Fruit fly (Drosophila melanogaster): ENCODE data around the gene mtSSB.

The mtSSB gene

dm6 chr3R:16157564-16158242 lies 47.3 kb downstream of the mtSSB start (continued):
- TF ChIP-seq fd96Cb (tag; optimal IDR thresholded peaks at IDR 0.05): peak; percentile 30
- TF ChIP-seq lilli (GFP tag; optimal IDR thresholded peaks at IDR 0.05): peak; percentile 23
- peak; percentile 56; the same call in 2 of the 3 replicates for TF ChIP-seq zen2 (GFP tag; IDR thresholded peaks at IDR 0.05; ENCODE audit: partially characterized antibody)
- TF ChIP-seq Bgb (GFP tag; IDR thresholded peaks at IDR 0.05; ENCODE audit: partially characterized antibody): peak; percentile 59
- TF ChIP-seq H2.0 (GFP tag; IDR thresholded peaks at IDR 0.05): no peak
- TF ChIP-seq MBD-R2 (GFP tag; IDR thresholded peaks at IDR 0.05): no peak
- no peak for TF ChIP-seq chn (GFP tag; optimal IDR thresholded peaks at IDR 0.05)
- no peak for TF ChIP-seq HmgZ (tag; optimal IDR thresholded peaks at IDR 0.05)
- no peak for TF ChIP-seq Sry-β (GFP tag; optimal IDR thresholded peaks at IDR 0.05)
- no peak for TF ChIP-seq tll (GFP tag; optimal IDR thresholded peaks at IDR 0.05)
- no peak for TF ChIP-seq gsb-n (tag; optimal IDR thresholded peaks at IDR 0.05)
- TF ChIP-seq gcm2 (GFP tag; optimal IDR thresholded peaks at IDR 0.05): no peak
- no peak for TF ChIP-seq Side (GFP tag; optimal IDR thresholded peaks at IDR 0.05)
- peak; percentile 24 for TF ChIP-seq CG6254 (GFP tag; optimal IDR thresholded peaks at IDR 0.05)
- no peak for TF ChIP-seq HLHmδ (GFP tag; optimal IDR thresholded peaks at IDR 0.05)
- TF ChIP-seq CG8388 (GFP tag; optimal IDR thresholded peaks at IDR 0.05): no peak
- TF ChIP-seq ap (GFP tag; IDR thresholded peaks at IDR 0.05): no peak
- TF ChIP-seq org-1 (GFP tag; optimal IDR thresholded peaks at IDR 0.05): peak; percentile 40
- no peak for TF ChIP-seq kay (GFP tag; optimal IDR thresholded peaks at IDR 0.05)
- TF ChIP-seq CG9932 (GFP tag; IDR thresholded peaks at IDR 0.05): peak; percentile 58
- no peak for TF ChIP-seq CG6854 (GFP tag; optimal IDR thresholded peaks at IDR 0.05)
- peak; percentile 51 for TF ChIP-seq CG10274 (GFP tag; optimal IDR thresholded peaks at IDR 0.05)
- TF ChIP-seq Fer1 (GFP tag; optimal IDR thresholded peaks at IDR 0.05): peak; percentile 40
- TF ChIP-seq lola (GFP tag; optimal IDR thresholded peaks at IDR 0.05): no peak
- TF ChIP-seq CG17612 (GFP tag; IDR thresholded peaks at IDR 0.05): no peak
- TF ChIP-seq Sox100B (GFP tag; optimal IDR thresholded peaks at IDR 0.05): peak; percentile 61
- no peak for TF ChIP-seq p53 (GFP tag; optimal IDR thresholded peaks at IDR 0.05)
- TF ChIP-seq h (optimal IDR thresholded peaks at IDR 0.05): no peak
- TF ChIP-seq CG13775 (GFP tag; optimal IDR thresholded peaks at IDR 0.05): peak; percentile 40
- TF ChIP-seq CG17328 (GFP tag; IDR thresholded peaks at IDR 0.05): no peak
- no peak for TF ChIP-seq NC2α (GFP tag; optimal IDR thresholded peaks at IDR 0.05)
- TF ChIP-seq ase (GFP tag; IDR thresholded peaks at IDR 0.05): no peak
- TF ChIP-seq tx (GFP tag; optimal IDR thresholded peaks at IDR 0.05): no peak
- TF ChIP-seq so (GFP tag; IDR thresholded peaks at IDR 0.05): 0 out of 3 replicates have a peak, but pooled peaks have one; percentile 46
- no peak for TF ChIP-seq B-H2 (GFP tag; optimal IDR thresholded peaks at IDR 0.05)
- TF ChIP-seq scrt (GFP tag; optimal IDR thresholded peaks at IDR 0.05): peak; percentile 92
- TF ChIP-seq H15 (GFP tag; IDR thresholded peaks at IDR 0.05): no peak
- no peak for TF ChIP-seq Gsc (GFP tag; IDR thresholded peaks at IDR 0.05)
- TF ChIP-seq ewg (GFP tag; optimal IDR thresholded peaks at IDR 0.05): peak; percentile 23
- TF ChIP-seq CG33557 (GFP tag; optimal IDR thresholded peaks at IDR 0.05): no peak
- no peak for TF ChIP-seq MTF-1 (GFP tag; optimal IDR thresholded peaks at IDR 0.05; ENCODE audit: borderline replicate concordance)
- no peak for TF ChIP-seq CG14014 (GFP tag; IDR thresholded peaks at IDR 0.05)
- no peak for TF ChIP-seq sima (GFP tag; optimal IDR thresholded peaks at IDR 0.05)
- TF ChIP-seq CG43689 (GFP tag; IDR thresholded peaks at IDR 0.05): no peak
- TF ChIP-seq wor (GFP tag; IDR thresholded peaks at IDR 0.05): no peak
- no peak for TF ChIP-seq CG8359 (GFP tag; optimal IDR thresholded peaks at IDR 0.05; ENCODE audit: borderline replicate concordance)
- peak; percentile 45 for TF ChIP-seq CG15011 (GFP tag; optimal IDR thresholded peaks at IDR 0.05)
- TF ChIP-seq CG34224 (GFP tag; IDR thresholded peaks at IDR 0.05; ENCODE audit: partially characterized antibody): peak; percentile 51; the same call in 1 of the 3 replicates
- TF ChIP-seq CG3726 (GFP tag; IDR thresholded peaks at IDR 0.05): no peak
- TF ChIP-seq CG7987 (GFP tag; optimal IDR thresholded peaks at IDR 0.05): no peak

Data from whole organism, embryonic.